Fruit fly (Drosophila melanogaster): ENCODE measurements around the gene YL-1.

The YL-1 gene

DNA sequence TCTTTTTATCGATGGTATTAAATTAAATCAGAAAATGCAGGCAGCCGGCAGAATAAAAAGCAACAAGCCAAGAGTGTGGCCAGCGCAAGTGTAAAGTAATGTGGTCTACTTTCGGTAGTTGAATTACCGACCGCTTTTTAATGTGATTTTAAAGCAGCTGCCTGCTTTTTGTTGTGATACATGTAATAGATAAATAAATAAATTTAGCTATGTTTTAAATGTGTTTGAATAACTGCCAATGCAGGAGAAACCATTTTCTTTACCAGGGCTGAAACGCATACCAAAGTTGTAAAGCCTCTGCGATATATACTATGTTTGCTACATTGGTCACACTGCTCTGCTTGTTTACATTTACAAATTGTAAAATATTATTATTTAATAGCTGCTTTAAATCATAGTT, at the start of gene YL-1, which contains the start of gene Tmem214:
Gene YL-1, plus strand, starts transcription at position 310 of the 400 bp plus-strand sequence.
Gene Tmem214, minus strand, starts transcription at position 142 of the 400 bp plus-strand sequence.
- TF ChIP-seq fd3F (GFP tag; optimal IDR thresholded peaks at IDR 0.05) (no peak), CG3281 (GFP tag; optimal IDR thresholded peaks at IDR 0.05) (peak; percentile 42), grau (tag; optimal IDR thresholded peaks at IDR 0.05) (peak; percentile 11), shn (GFP tag; optimal IDR thresholded peaks at IDR 0.05) (no peak), nmo (GFP tag; optimal IDR thresholded peaks at IDR 0.05) (peak; percentile 68), CG8924 (tag; optimal IDR thresholded peaks at IDR 0.05) (peak; percentile 39), Fer1 (GFP tag; optimal IDR thresholded peaks at IDR 0.05) (peak; percentile 15), CG12299 (tag; optimal IDR thresholded peaks at IDR 0.05) (peak; percentile 8), CG3995 (GFP tag; optimal IDR thresholded peaks at IDR 0.05) (peak; percentile 17), Ets65A (GFP tag) (peak; percentile 86), CG1647 (GFP tag; optimal IDR thresholded peaks at IDR 0.05) (no peak), CG5180 (GFP tag; optimal IDR thresholded peaks at IDR 0.05) (no peak), CG17361 (GFP tag; IDR thresholded peaks at IDR 0.05) (0 out of 3 replicates have a peak, but pooled peaks have one; percentile 28), CG7928 (GFP tag; optimal IDR thresholded peaks at IDR 0.05) (peak; percentile 91), YL-1 (GFP tag; optimal IDR thresholded peaks at IDR 0.05) (peak; percentile 98), CG42726 (GFP tag; IDR thresholded peaks at IDR 0.05; ENCODE audit: partially characterized antibody) (0 out of 2 replicates have a peak, but pooled peaks have one; percentile 6), HmgZ (tag; optimal IDR thresholded peaks at IDR 0.05) (peak; percentile 46), CG31441 (GFP tag; IDR thresholded peaks at IDR 0.05) (0 out of 2 replicates have a peak, but pooled peaks have one; percentile 9), CG14710 (tag; optimal IDR thresholded peaks at IDR 0.05) (peak; percentile 64), gem (tag; optimal IDR thresholded peaks at IDR 0.05) (peak; percentile 20), tup (GFP tag; optimal IDR thresholded peaks at IDR 0.05) (no peak), kni (GFP tag; optimal IDR thresholded peaks at IDR 0.05) (peak; percentile 88), Ssrp (tag; optimal IDR thresholded peaks at IDR 0.05) (no peak), Sry-δ (GFP tag; optimal IDR thresholded peaks at IDR 0.05) (peak; percentile 29), Rfx (GFP tag; IDR thresholded peaks at IDR 0.05) (no peak), CkIIα-i1 (GFP tag; IDR thresholded peaks at IDR 0.05) (no peak), sna (GFP tag; IDR thresholded peaks at IDR 0.05; ENCODE audit: partially characterized antibody) (peak; percentile 57; the same call in 1 of the 2 replicates), CG6272 (GFP tag; IDR thresholded peaks at IDR 0.05) (no peak), CG1603 (tag; optimal IDR thresholded peaks at IDR 0.05) (peak; percentile 38), CG33213 (GFP tag; optimal IDR thresholded peaks at IDR 0.05) (peak; percentile 10), bbx (GFP tag; IDR thresholded peaks at IDR 0.05; ENCODE audit: partially characterized antibody) (peak; percentile 15; the same call in 1 of the 2 replicates), dmrt99B (tag; optimal IDR thresholded peaks at IDR 0.05) (no peak), trem (tag; optimal IDR thresholded peaks at IDR 0.05) (peak; percentile 78), CG6854 (GFP tag; optimal IDR thresholded peaks at IDR 0.05) (no peak), inv (GFP tag; IDR thresholded peaks at IDR 0.05; ENCODE audit: partially characterized antibody) (peak; percentile 48; the same call in 1 of the 2 replicates), zen (tag; optimal IDR thresholded peaks at IDR 0.05) (peak; percentile 16), CG30403 (GFP tag; optimal IDR thresholded peaks at IDR 0.05) (peak; percentile 15), CG15601 (tag; optimal IDR thresholded peaks at IDR 0.05) (peak; percentile 2), Taf1 (GFP tag; IDR thresholded peaks at IDR 0.05) (no peak), Mad (GFP tag; optimal IDR thresholded peaks at IDR 0.05) (peak; percentile 21), CG12104 (GFP tag; optimal IDR thresholded peaks at IDR 0.05) (no peak), unc-4 (GFP tag; IDR thresholded peaks at IDR 0.05; ENCODE audit: partially characterized antibody) (peak; percentile 66), CG7357 (GFP tag; IDR thresholded peaks at IDR 0.05) (no peak), CG10267 (tag; optimal IDR thresholded peaks at IDR 0.05) (peak; percentile 46), Med (GFP tag) (peak; percentile 61), MESR4 (GFP tag; optimal IDR thresholded peaks at IDR 0.05) (peak; percentile 22), Scr (GFP tag; IDR thresholded peaks at IDR 0.05; ENCODE audit: partially characterized antibody) (peak; percentile 69), CG3847 (GFP tag; IDR thresholded peaks at IDR 0.05) (peak; percentile 59), stwl (tag; optimal IDR thresholded peaks at IDR 0.05) (peak; percentile 74)
